Worm (Caenorhabditis elegans) whole organism, L1 larva: Measurements from ENCODE around the gene tag-325.

Experiments used
- C16A3.4 ChIP-seq: fragments of 150-350 bp; optimal IDR thresholded peaks from 2 replicates; lab custom pipeline; 2014; ENCODE audit warnings: missing biosample characterization, missing genetic modification characterization
- C34B4.2 ChIP-seq: sonication (generic microtip); optimal IDR thresholded peaks from 2 replicates; lab custom pipeline; 2017; ENCODE audit warnings: mild to moderate bottlenecking, missing genetic modification characterization, missing compliant biosample characterization
- alr-1 ChIP-seq: fragments of 200-800 bp; sonication (Bioruptor generic); optimal IDR thresholded peaks from 2 replicates; lab custom pipeline; 2018; ENCODE audit warnings: borderline replicate concordance, mild to moderate bottlenecking, missing genetic modification characterization, missing compliant biosample characterization
- ama-1 ChIP-seq: fragments of 150-350 bp; optimal IDR thresholded peaks from 2 replicates; lab custom pipeline; 2014
- ceh-63 ChIP-seq: fragments of 200-800 bp; sonication (Bioruptor generic); optimal IDR thresholded peaks from 2 replicates; lab custom pipeline; 2018; ENCODE audit warnings: mild to moderate bottlenecking, missing genetic modification characterization, missing compliant biosample characterization
- ceh-8 ChIP-seq: fragments of 200-800 bp; sonication (Bioruptor generic); optimal IDR thresholded peaks from 2 replicates; lab custom pipeline; 2018; ENCODE audit warnings: mild to moderate bottlenecking, missing genetic modification characterization, moderate library complexity, missing compliant biosample characterization
- ceh-82 ChIP-seq, 3 experiments: fragments of 150-350 bp in 1 of 3; sonication (generic microtip) in 2 of 3; optimal IDR thresholded peaks; 2 replicates each; lab custom pipeline; 2014 to 2017; ENCODE audit warnings: missing biosample characterization in 3 of 3, missing genetic modification characterization in 3 of 3
- ceh-88 ChIP-seq: fragments of 200-800 bp; sonication (Bioruptor generic); IDR thresholded peaks from 2 replicates; pipeline ENCODE4 v1.3.6; 2022; ENCODE audit warnings: missing genetic modification characterization, missing compliant biosample characterization
- ces-1 ChIP-seq: fragments of 150-350 bp; optimal IDR thresholded peaks from 2 replicates; lab custom pipeline; 2014; ENCODE audit warnings: missing biosample characterization, missing genetic modification reagents, missing genetic modification characterization
- dsc-1 ChIP-seq: sonication (generic microtip); optimal IDR thresholded peaks from 2 replicates; lab custom pipeline; 2016; ENCODE audit warnings: mild to moderate bottlenecking, missing genetic modification characterization, missing compliant biosample characterization
- efl-1 ChIP-seq, 4 experiments: fragments of 150-350 bp; optimal IDR thresholded peaks in 3 of 4; peaks in 1 of 4; 1 replicate in 1 of 4; 2 replicates in 3 of 4; lab custom pipeline; 2014; ENCODE audit warnings: missing biosample characterization in 2 of 4, missing genetic modification characterization in 2 of 4, missing genetic modification reagents in 2 of 4
- egl-27 ChIP-seq, 2 experiments: fragments of 150-350 bp in 1 of 2; sonication (generic microtip); optimal IDR thresholded peaks; 3 replicates each; lab custom pipeline; 2017 to 2018; ENCODE audit warnings: missing biosample characterization in 2 of 2, missing genetic modification characterization in 2 of 2, missing genetic modification reagents in 2 of 2
- elt-2 ChIP-seq: sonication (generic microtip); optimal IDR thresholded peaks from 2 replicates; lab custom pipeline; 2016; ENCODE audit warnings: missing genetic modification characterization, mild to moderate bottlenecking, inconsistent platforms, missing compliant biosample characterization, missing genetic modification reagents
- elt-3 ChIP-seq, 6 experiments: fragments of 150-350 bp in 1 of 6; sonication (generic microtip); optimal IDR thresholded peaks; 2 replicates each; lab custom pipeline; 2017 to 2018; ENCODE audit warnings: missing biosample characterization in 6 of 6, missing genetic modification characterization in 6 of 6, inconsistent platforms in 1 of 6
- ets-5 ChIP-seq: fragments of 200-800 bp; sonication (Bioruptor generic); IDR thresholded peaks from 2 replicates; pipeline ENCODE4 v1.3.6; 2022; ENCODE audit warnings: missing genetic modification characterization, missing compliant biosample characterization
- fkh-10 ChIP-seq: sonication (generic microtip); optimal IDR thresholded peaks from 2 replicates; lab custom pipeline; 2017; ENCODE audit warnings: missing biosample characterization, missing genetic modification reagents, missing genetic modification characterization
- fkh-4 ChIP-seq: sonication (generic microtip); optimal IDR thresholded peaks from 2 replicates; lab custom pipeline; 2016; ENCODE audit warnings: missing compliant biosample characterization, missing genetic modification characterization, borderline replicate concordance
- fos-1 ChIP-seq: fragments of 150-350 bp; optimal IDR thresholded peaks from 2 replicates; lab custom pipeline; 2014; ENCODE audit warnings: missing biosample characterization, missing genetic modification characterization
- grh-1 ChIP-seq: fragments of 200-800 bp; sonication (Bioruptor generic); IDR thresholded peaks from 2 replicates; pipeline ENCODE4 v1.3.6; 2022; ENCODE audit warnings: missing genetic modification reagents, missing genetic modification characterization, missing compliant biosample characterization
- hlh-17 ChIP-seq: fragments of 200-800 bp; sonication (Bioruptor generic); optimal IDR thresholded peaks from 2 replicates; lab custom pipeline; 2018; ENCODE audit warnings: missing genetic modification characterization, mild to moderate bottlenecking, missing compliant biosample characterization, moderate library complexity, borderline replicate concordance
- hpl-2 ChIP-seq: fragments of 150-350 bp; optimal IDR thresholded peaks from 2 replicates; lab custom pipeline; 2014; ENCODE audit warnings: missing biosample characterization, missing genetic modification reagents, missing genetic modification characterization
- irx-1 ChIP-seq: sonication (generic microtip); optimal IDR thresholded peaks from 2 replicates; lab custom pipeline; 2016; ENCODE audit warnings: missing genetic modification characterization, missing compliant biosample characterization
- isw-1 ChIP-seq: fragments of 200-800 bp; sonication (Bioruptor generic); IDR thresholded peaks from 2 replicates; pipeline ENCODE4 v1.3.6; 2022; ENCODE audit warnings: missing genetic modification characterization, missing compliant biosample characterization
- lin-13 ChIP-seq: fragments of 150-350 bp; optimal IDR thresholded peaks from 2 replicates; lab custom pipeline; 2014; ENCODE audit warnings: missing biosample characterization, missing genetic modification reagents, missing genetic modification characterization
- lin-14 ChIP-seq: fragments of 200-800 bp; sonication (Bioruptor generic); optimal IDR thresholded peaks from 2 replicates; lab custom pipeline; 2018; ENCODE audit warnings: mild to moderate bottlenecking, missing genetic modification characterization, moderate library complexity, missing compliant biosample characterization
- lir-3 ChIP-seq: sonication (generic microtip); optimal IDR thresholded peaks from 2 replicates; lab custom pipeline; 2016; ENCODE audit warnings: mild to moderate bottlenecking, missing genetic modification characterization, moderate library complexity, missing compliant biosample characterization; ENCODE audit not compliant: poor library complexity
- mdl-1 ChIP-seq, 2 experiments: fragments of 150-350 bp; optimal IDR thresholded peaks; 2 replicates each; lab custom pipeline; 2014 to 2017; ENCODE audit warnings: missing biosample characterization in 2 of 2, missing genetic modification characterization in 2 of 2, inconsistent platforms in 1 of 2
- mep-1 ChIP-seq: fragments of 150-350 bp; optimal IDR thresholded peaks from 2 replicates; lab custom pipeline; 2014; ENCODE audit warnings: missing biosample characterization, missing genetic modification characterization
- nhr-12 ChIP-seq: sonication (generic microtip); optimal IDR thresholded peaks from 2 replicates; lab custom pipeline; 2017; ENCODE audit warnings: missing biosample characterization, missing genetic modification characterization
- nhr-19 ChIP-seq: fragments of 200-800 bp; sonication (Bioruptor generic); conservative IDR thresholded peaks from 2 replicates; pipeline ENCODE4 v1.3.6; 2022; ENCODE audit warnings: missing genetic modification characterization, missing compliant biosample characterization
- nhr-237 ChIP-seq: fragments of 150-350 bp; optimal IDR thresholded peaks from 2 replicates; lab custom pipeline; 2014; ENCODE audit warnings: missing biosample characterization, missing genetic modification characterization
- nhr-47 ChIP-seq: sonication (generic microtip); optimal IDR thresholded peaks from 2 replicates; lab custom pipeline; 2016; ENCODE audit warnings: mild to moderate bottlenecking, missing genetic modification characterization, moderate library complexity, missing compliant biosample characterization
- nhr-76 ChIP-seq: sonication (generic microtip); optimal IDR thresholded peaks from 2 replicates; lab custom pipeline; 2017; ENCODE audit warnings: missing biosample characterization, missing genetic modification characterization
- nhr-77 ChIP-seq: fragments of 150-350 bp; optimal IDR thresholded peaks from 2 replicates; lab custom pipeline; 2014; ENCODE audit warnings: missing biosample characterization, missing genetic modification characterization
- nhr-85 ChIP-seq: sonication (generic microtip); peaks from one replicate; lab custom pipeline; 2016; ENCODE audit warnings: missing genetic modification characterization, inconsistent platforms, missing compliant biosample characterization
- pag-3 ChIP-seq: sonication (generic microtip); optimal IDR thresholded peaks from 2 replicates; lab custom pipeline; 2017; ENCODE audit warnings: missing genetic modification characterization, mild to moderate bottlenecking, missing compliant biosample characterization, antibody characterized with exemption, borderline replicate concordance; ENCODE audit not compliant: insufficient read depth
- rnt-1 ChIP-seq: sonication (generic microtip); optimal IDR thresholded peaks from 2 replicates; lab custom pipeline; 2016; ENCODE audit warnings: mild to moderate bottlenecking, missing genetic modification characterization, moderate library complexity, missing compliant biosample characterization
- snpc-4 ChIP-seq: fragments of 150-350 bp; optimal IDR thresholded peaks from 2 replicates; lab custom pipeline; 2014; ENCODE audit warnings: missing biosample characterization, missing genetic modification characterization
- sox-4 ChIP-seq: sonication (generic microtip); optimal IDR thresholded peaks from 2 replicates; lab custom pipeline; 2016; ENCODE audit warnings: missing genetic modification characterization, missing compliant biosample characterization
- sptf-1 ChIP-seq: fragments of 150-350 bp; optimal IDR thresholded peaks from 2 replicates; lab custom pipeline; 2014; ENCODE audit warnings: missing biosample characterization, missing genetic modification characterization
- tbx-2 ChIP-seq: sonication (generic microtip); optimal IDR thresholded peaks from 2 replicates; lab custom pipeline; 2016; ENCODE audit warnings: missing genetic modification characterization, missing compliant biosample characterization
- tlp-1 ChIP-seq: fragments of 150-350 bp; optimal IDR thresholded peaks from 2 replicates; lab custom pipeline; 2014; ENCODE audit warnings: missing biosample characterization, missing genetic modification characterization
- unc-130 ChIP-seq: fragments of 150-350 bp; optimal IDR thresholded peaks from 2 replicates; lab custom pipeline; 2017; ENCODE audit warnings: missing biosample characterization, missing genetic modification characterization, inconsistent platforms
- unc-30 ChIP-seq: sonication (generic microtip); optimal IDR thresholded peaks from 2 replicates; lab custom pipeline; 2017; ENCODE audit warnings: missing biosample characterization, missing genetic modification characterization
- unc-86 ChIP-seq: sonication (generic microtip); optimal IDR thresholded peaks from 2 replicates; lab custom pipeline; 2016; ENCODE audit warnings: missing genetic modification characterization, missing compliant biosample characterization
- xbp-1 ChIP-seq: sonication (generic microtip); optimal IDR thresholded peaks from 2 replicates; lab custom pipeline; 2016; ENCODE audit warnings: missing genetic modification characterization, missing compliant biosample characterization
- zip-4 ChIP-seq: fragments of 200-800 bp; sonication (Bioruptor generic); optimal IDR thresholded peaks from 2 replicates; lab custom pipeline; 2018; ENCODE audit warnings: mild to moderate bottlenecking, missing genetic modification characterization, moderate library complexity, missing compliant biosample characterization
- ztf-11 ChIP-seq, 2 experiments: sonication (generic microtip); optimal IDR thresholded peaks; 2 replicates each; lab custom pipeline; 2016 to 2017; ENCODE audit warnings: missing genetic modification characterization in 2 of 2, missing biosample characterization in 1 of 2, missing compliant biosample characterization in 1 of 2
- ztf-4 ChIP-seq: fragments of 150-350 bp; optimal IDR thresholded peaks from 2 replicates; lab custom pipeline; 2014; ENCODE audit warnings: missing biosample characterization, missing genetic modification characterization

tag-325 gene

ce11 chrIII:4754001-4754561, 42.6 kb upstream of the tag-325 start, which contains the start of the genes rps-0 and rbg-3 (continued):
- TF ChIP-seq xbp-1 (tag; lab: Kevin White, UChicago) (peak; percentile 93), zip-4 (GFP tag; lab: Kevin White, UChicago) (peak; percentile 74)

ce11 chrIII:4756983-4757382, 39.7 kb upstream of the tag-325 start, which contains the start of gene fbxl-2:
TSS of gene fbxl-2 (plus strand) at chrIII:4757260.
- TF ChIP-seq mep-1 (tag; lab: Kevin White, UChicago) (peak; percentile 97), sptf-1 (tag; lab: Kevin White, UChicago) (no peak), lin-13 (GFP tag; lab: Kevin White, UChicago) (peak; percentile 96), nhr-47 (peak; percentile 98), nhr-12 (peak; percentile 3), sox-4 (tag; lab: Kevin White, UChicago) (peak; percentile 81), hpl-2 (GFP tag; lab: Kevin White, UChicago) (peak; percentile 30), hlh-17 (GFP tag; lab: Kevin White, UChicago) (no peak), C34B4.2 (tag; lab: Kevin White, UChicago) (peak; percentile 80), C16A3.4 (tag; lab: Kevin White, UChicago) (peak; percentile 97), unc-30 (tag; lab: Kevin White, UChicago) (no peak), ztf-11 (tag; optimal IDR thresholded peaks at IDR 0.05; lab: Kevin White, UChicago) (peak in 1 of 2 experiments; percentile 88), alr-1 (tag; lab: Kevin White, UChicago) (no peak), ces-1 (GFP tag; lab: Kevin White, UChicago) (no peak), lin-14 (GFP tag; lab: Kevin White, UChicago) (peak; percentile 94), ceh-88 (GFP tag; lab: Robert Waterston, UW) (peak; percentile 83), rnt-1 (peak; percentile 99), nhr-19 (GFP tag; lab: Robert Waterston, UW) (peak; percentile 98), egl-27 (tag; optimal IDR thresholded peaks at IDR 0.05; lab: Kevin White, UChicago) (no peak), efl-1 (optimal IDR thresholded peaks at IDR 0.05; lab: Kevin White, UChicago) (peak; percentile 92 to 100), efl-1 (GFP tag; optimal IDR thresholded peaks at IDR 0.05 in 1 of 2; lab: Kevin White, UChicago) (peak; percentile 99 to 100), pag-3 (tag; lab: Kevin White, UChicago) (no peak), isw-1 (peak; percentile 97), lir-3 (tag; lab: Kevin White, UChicago) (peak; percentile 82), snpc-4 (tag; lab: Kevin White, UChicago) (peak; percentile 83), fkh-10 (peak; percentile 80), elt-3 (tag; optimal IDR thresholded peaks at IDR 0.05; lab: Kevin White, UChicago) (peak in 5 of 6 experiments; percentile 55 to 96 (median 88)), nhr-237 (tag; lab: Kevin White, UChicago) (peak; percentile 90), ztf-4 (tag; lab: Kevin White, UChicago) (peak; percentile 91), unc-130 (peak; percentile 95), irx-1 (tag; lab: Kevin White, UChicago) (peak; percentile 93), fkh-4 (peak; percentile 73), fos-1 (tag; lab: Kevin White, UChicago) (peak; percentile 87), ceh-82 (tag; optimal IDR thresholded peaks at IDR 0.05; lab: Kevin White, UChicago) (peak; percentile 97 to 99 (median 98)), ets-5 (GFP tag; lab: Robert Waterston, UW) (no peak), tbx-2 (tag; lab: Kevin White, UChicago) (peak; percentile 97), grh-1 (GFP tag; lab: Robert Waterston, UW) (peak; percentile 94), ceh-8 (GFP tag; lab: Kevin White, UChicago) (peak; percentile 94), ama-1 (lab: Kevin White, UChicago) (no peak), nhr-85 (tag; lab: Kevin White, UChicago) (peak; percentile 97), nhr-76 (tag; lab: Kevin White, UChicago) (peak; percentile 18), mdl-1 (tag; optimal IDR thresholded peaks at IDR 0.05; lab: Kevin White, UChicago) (peak in 1 of 2 experiments; percentile 79), unc-86 (tag; lab: Kevin White, UChicago) (peak; percentile 94), tlp-1 (tag; lab: Kevin White, UChicago) (no peak), ceh-63 (GFP tag; lab: Kevin White, UChicago) (peak; percentile 44), nhr-77 (tag; lab: Kevin White, UChicago) (peak; percentile 94), elt-2 (peak; percentile 87), dsc-1 (tag; lab: Kevin White, UChicago) (peak; percentile 95)
